Fruit fly (Drosophila melanogaster): ENCODE measurements around the gene Tsp.

DNA sequence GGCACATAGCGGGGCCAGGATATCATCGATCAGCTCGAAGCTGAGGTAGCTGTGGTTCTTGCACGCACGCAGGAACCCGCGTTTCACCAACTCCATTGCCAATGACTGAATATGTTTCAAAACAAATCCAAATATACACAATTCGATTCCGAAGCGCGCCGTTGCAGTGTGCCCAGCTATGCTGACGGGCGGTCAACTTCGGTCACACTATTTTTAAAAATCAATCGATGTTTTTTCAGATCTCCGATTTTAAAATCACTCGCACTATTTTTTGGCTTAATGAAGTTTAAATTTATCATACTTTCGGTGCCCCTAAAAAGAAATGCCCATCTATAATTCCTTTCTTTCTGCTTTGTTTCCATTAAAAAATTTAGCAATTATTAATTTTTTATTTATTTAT, 31.4 kb downstream of the Tsp start, which contains the start of gene Nse1:
- no peak for TF ChIP-seq fru (GFP tag; optimal IDR thresholded peaks at IDR 0.05)
- TF ChIP-seq h (GFP tag; optimal IDR thresholded peaks at IDR 0.05) = no peak
- no peak for TF ChIP-seq Hr83 (GFP tag; optimal IDR thresholded peaks at IDR 0.05; ENCODE audit: poor library complexity, severe bottlenecking)
- TF ChIP-seq Mio (GFP tag; optimal IDR thresholded peaks at IDR 0.05) = no peak
- no peak for TF ChIP-seq sv (GFP tag; optimal IDR thresholded peaks at IDR 0.05)
